Fruit fly (Drosophila melanogaster): ENCODE data around the gene CG6678.
A peak's percentile ranks its signal among the peaks of the same experiment; 100 is the strongest.

Gene CG6678

dm6 chr3R:21862137-21862850 is 24.5 kb upstream of the CG6678 start (continued):
- TF ChIP-seq ash1 (GFP tag; optimal IDR thresholded peaks at IDR 0.05): no peak
- peak; percentile 54 for TF ChIP-seq Hmr (GFP tag; optimal IDR thresholded peaks at IDR 0.05)
- no peak for TF ChIP-seq CG6175 (GFP tag; IDR thresholded peaks at IDR 0.05)
- TF ChIP-seq Stat92E (GFP tag; optimal IDR thresholded peaks at IDR 0.05): peak in 1 of 3 experiments; percentile 0
- peak; percentile 74; the same call in 1 of the 3 replicates for TF ChIP-seq so (GFP tag; IDR thresholded peaks at IDR 0.05)
- TF ChIP-seq kah (GFP tag; optimal IDR thresholded peaks at IDR 0.05): peak; percentile 43
- no peak for TF ChIP-seq D (optimal IDR thresholded peaks at IDR 0.05)
- peak; percentile 80 for TF ChIP-seq D (GFP tag; optimal IDR thresholded peaks at IDR 0.05)
- peak; percentile 87 for TF ChIP-seq dmrt99B (tag; optimal IDR thresholded peaks at IDR 0.05)
- 0 out of 2 replicates have a peak, but pooled peaks have one; percentile 16 for TF ChIP-seq CG43689 (GFP tag; IDR thresholded peaks at IDR 0.05)
- peak; percentile 78 for TF ChIP-seq zf30C (GFP tag; optimal IDR thresholded peaks at IDR 0.05)
- TF ChIP-seq vfl (GFP tag; optimal IDR thresholded peaks at IDR 0.05): peak; percentile 0
- TF ChIP-seq CG5953 (GFP tag; IDR thresholded peaks at IDR 0.05): peak; percentile 87
- TF ChIP-seq CG4404 (GFP tag; IDR thresholded peaks at IDR 0.05): peak; percentile 32; the same call in 1 of the 2 replicates
- TF ChIP-seq CG9817 (tag; optimal IDR thresholded peaks at IDR 0.05): peak; percentile 55
- peak; percentile 11 for TF ChIP-seq HmgZ (tag; optimal IDR thresholded peaks at IDR 0.05)
- TF ChIP-seq Eip74EF (GFP tag; optimal IDR thresholded peaks at IDR 0.05): peak in 1 of 2 experiments; percentile 81
- no peak for TF ChIP-seq ftz-f1 (GFP tag; optimal IDR thresholded peaks at IDR 0.05)
- no peak for TF ChIP-seq CG16813 (GFP tag; IDR thresholded peaks at IDR 0.05; ENCODE audit: partially characterized antibody)
- TF ChIP-seq CG2120 (GFP tag; optimal IDR thresholded peaks at IDR 0.05): no peak
- TF ChIP-seq Nf-YC (tag; optimal IDR thresholded peaks at IDR 0.05): peak; percentile 13
- TF ChIP-seq lola (GFP tag; optimal IDR thresholded peaks at IDR 0.05): peak in 1 of 3 experiments; percentile 91
- peak; percentile 53 for TF ChIP-seq CG4854 (GFP tag; optimal IDR thresholded peaks at IDR 0.05)
- no peak for TF ChIP-seq fd3F (GFP tag; optimal IDR thresholded peaks at IDR 0.05)
- peak; percentile 72 for TF ChIP-seq Chrac-16 (GFP tag; optimal IDR thresholded peaks at IDR 0.05)
- peak; percentile 82 for TF ChIP-seq nmo (GFP tag; optimal IDR thresholded peaks at IDR 0.05)
- TF ChIP-seq Sry-δ (GFP tag; optimal IDR thresholded peaks at IDR 0.05): no peak
- peak; percentile 95 for TF ChIP-seq sens (GFP tag)
- no peak for TF ChIP-seq CG6765 (GFP tag; optimal IDR thresholded peaks at IDR 0.05)
- TF ChIP-seq CG4730 (GFP tag; IDR thresholded peaks at IDR 0.05): peak; percentile 50; the same call in 1 of the 2 replicates
- TF ChIP-seq CG31441 (GFP tag; IDR thresholded peaks at IDR 0.05): peak; percentile 89
- peak; percentile 87 for TF ChIP-seq oc (tag; optimal IDR thresholded peaks at IDR 0.05)
- peak; percentile 62 for TF ChIP-seq CrebB (tag; optimal IDR thresholded peaks at IDR 0.05)
- TF ChIP-seq CG12219 (GFP tag; optimal IDR thresholded peaks at IDR 0.05): peak; percentile 85
- peak; percentile 47; the same call in 2 of the 3 replicates for TF ChIP-seq CG2199 (GFP tag; IDR thresholded peaks at IDR 0.05)
- peak; percentile 91 for TF ChIP-seq CG12391 (tag; optimal IDR thresholded peaks at IDR 0.05)
- peak in 1 of 2 experiments; percentile 96 for TF ChIP-seq eve (GFP tag; optimal IDR thresholded peaks at IDR 0.05)
- no peak for TF ChIP-seq gfzf (GFP tag; optimal IDR thresholded peaks at IDR 0.05)
- peak; percentile 60 for TF ChIP-seq HLH3B (GFP tag; IDR thresholded peaks at IDR 0.05)
- peak; percentile 38 for TF ChIP-seq CG33213 (GFP tag; optimal IDR thresholded peaks at IDR 0.05)
- TF ChIP-seq CG8359 (GFP tag; optimal IDR thresholded peaks at IDR 0.05; ENCODE audit: borderline replicate concordance): peak; percentile 51
- peak; percentile 56 for TF ChIP-seq tap (tag; optimal IDR thresholded peaks at IDR 0.05)
- TF ChIP-seq slbo (GFP tag; IDR thresholded peaks at IDR 0.05): no peak
- no peak for TF ChIP-seq CG8281 (tag; optimal IDR thresholded peaks at IDR 0.05)
- TF ChIP-seq Ssrp (tag; optimal IDR thresholded peaks at IDR 0.05): peak; percentile 89
- no peak for TF ChIP-seq CG3163 (GFP tag; optimal IDR thresholded peaks at IDR 0.05)
- TF ChIP-seq ham (GFP tag; IDR thresholded peaks at IDR 0.05): no peak
- peak; percentile 41 for TF ChIP-seq kay (GFP tag; optimal IDR thresholded peaks at IDR 0.05)
- peak; percentile 39 for TF ChIP-seq ind (GFP tag; optimal IDR thresholded peaks at IDR 0.05)
